Fruit fly (Drosophila melanogaster) Kc167 (cell line): ENCODE results near the gene Cyp4g15.

ENCODE experiments used
- Myc ChIP-seq: fragments of >200 bp; optimal IDR thresholded peaks from 2 replicates; lab custom pipeline; 2017; ENCODE audit warnings: missing external identifiers
- insv ChIP-seq: fragments of >200 bp; optimal IDR thresholded peaks from 3 replicates; lab custom pipeline; 2018; ENCODE audit warnings: missing external identifiers
- psq ChIP-seq: fragments of >200 bp; optimal IDR thresholded peaks from 2 replicates; lab custom pipeline; 2017; ENCODE audit warnings: missing external identifiers

DNA sequence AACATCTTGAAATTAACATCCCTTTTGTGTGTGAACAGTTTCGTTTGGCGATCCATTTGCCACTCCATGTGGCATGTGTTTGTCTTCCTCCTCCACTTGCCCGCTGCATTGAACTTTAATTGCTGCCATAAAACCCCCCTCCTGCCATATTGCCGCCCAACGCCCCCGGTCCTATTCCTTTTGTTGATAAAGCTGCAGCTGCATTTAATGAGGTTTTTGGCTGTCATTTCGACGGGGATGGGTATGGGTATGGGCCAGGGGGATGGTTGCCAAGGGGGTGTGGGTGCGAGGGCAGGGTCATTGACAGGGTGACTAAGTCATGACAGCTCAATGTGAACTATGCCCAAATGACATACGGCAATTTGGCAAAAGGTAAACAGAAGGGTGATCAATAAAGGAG is 23.4 kb downstream of the Cyp4g15 start:
- TF ChIP-seq Myc (no peak), insv (no peak), psq (lab: Kevin White, UChicago) (no peak)
